Fruit fly (Drosophila melanogaster) whole organism, embryonic: Measurements from ENCODE around the gene Nle.

ENCODE experiments used
- BtbVII ChIP-seq: fragments of 200-800 bp; sonication (Bioruptor generic); optimal IDR thresholded peaks from 3 replicates; lab custom pipeline; 2017; ENCODE audit warnings: missing biosample characterization, mild to moderate bottlenecking, missing genetic modification characterization
- CG1024 ChIP-seq: fragments of 200-800 bp; sonication (Bioruptor generic); IDR thresholded peaks from 2 replicates; pipeline ENCODE4 v1.3.6; 2022; ENCODE audit warnings: missing biosample characterization, missing genetic modification characterization
- CG11695 ChIP-seq: fragments of 200-800 bp; sonication (Bioruptor generic); IDR thresholded peaks from 3 replicates; pipeline ENCODE4 v1.3.6; 2022; ENCODE audit warnings: missing biosample characterization, missing genetic modification characterization
- CG12744 ChIP-seq: fragments of 200-800 bp; sonication (Bioruptor generic); optimal IDR thresholded peaks from 2 replicates; lab custom pipeline; 2016; ENCODE audit warnings: missing biosample characterization, missing genetic modification characterization
- CG13123 ChIP-seq: fragments of 200-800 bp; sonication (Bioruptor generic); optimal IDR thresholded peaks from 2 replicates; lab custom pipeline; 2016; ENCODE audit warnings: missing biosample characterization, missing genetic modification characterization
- CG13894 ChIP-seq: fragments of 200-800 bp; sonication (Bioruptor generic); optimal IDR thresholded peaks from 3 replicates; lab custom pipeline; 2018; ENCODE audit warnings: missing biosample characterization, mild to moderate bottlenecking, missing genetic modification characterization, moderate library complexity
- CG15479 ChIP-seq: fragments of 200-800 bp; sonication (Bioruptor generic); optimal IDR thresholded peaks from 3 replicates; lab custom pipeline; 2019; ENCODE audit warnings: missing biosample characterization, mild to moderate bottlenecking, missing genetic modification characterization, moderate library complexity
- CG15514 ChIP-seq: fragments of 200-800 bp; sonication (Bioruptor generic); optimal IDR thresholded peaks from 3 replicates; lab custom pipeline; 2017; ENCODE audit warnings: missing biosample characterization, missing genetic modification characterization, mild to moderate bottlenecking, moderate library complexity, missing genetic modification reagents
- CG15696 ChIP-seq: fragments of 200-800 bp; sonication (Bioruptor generic); optimal IDR thresholded peaks from 2 replicates; lab custom pipeline; 2019; ENCODE audit warnings: missing biosample characterization, mild to moderate bottlenecking, missing genetic modification characterization, moderate library complexity
- CG16779 ChIP-seq: fragments of 200-800 bp; sonication (Bioruptor generic); IDR thresholded peaks from 2 replicates; pipeline ENCODE4 v1.3.6; 2022; ENCODE audit warnings: missing biosample characterization, missing genetic modification characterization
- CG17829 ChIP-seq: fragments of 200-800 bp; optimal IDR thresholded peaks from 2 replicates; lab custom pipeline; 2019; ENCODE audit warnings: missing biosample characterization, mild to moderate bottlenecking, missing genetic modification characterization, moderate library complexity
- CG1792 ChIP-seq: fragments of 200-800 bp; sonication (Bioruptor generic); optimal IDR thresholded peaks from 2 replicates; lab custom pipeline; 2016; ENCODE audit warnings: missing biosample characterization, missing genetic modification characterization
- CG18262 ChIP-seq: fragments of 200-800 bp; optimal IDR thresholded peaks from 3 replicates; lab custom pipeline; 2019; ENCODE audit warnings: missing biosample characterization, mild to moderate bottlenecking, missing genetic modification characterization, moderate library complexity
- CG2120 ChIP-seq: fragments of 200-800 bp; sonication (Bioruptor generic); optimal IDR thresholded peaks from 3 replicates; lab custom pipeline; 2016; ENCODE audit warnings: missing biosample characterization, missing genetic modification characterization
- CG31388 ChIP-seq: fragments of 200-800 bp; sonication (Bioruptor generic); optimal IDR thresholded peaks from 2 replicates; lab custom pipeline; 2016; ENCODE audit warnings: missing biosample characterization, missing genetic modification characterization
- CG32767 ChIP-seq: fragments of 200-800 bp; sonication (Bioruptor generic); IDR thresholded peaks from 2 replicates; pipeline ENCODE4 v1.3.6; 2022; ENCODE audit warnings: missing biosample characterization, missing genetic modification characterization
- CG4854 ChIP-seq: fragments of 200-800 bp; sonication (Bioruptor generic); optimal IDR thresholded peaks from 2 replicates; lab custom pipeline; 2016; ENCODE audit warnings: missing biosample characterization, missing genetic modification characterization, inconsistent platforms
- CG5180 ChIP-seq: fragments of 200-800 bp; sonication (Bioruptor generic); optimal IDR thresholded peaks from 3 replicates; lab custom pipeline; 2017; ENCODE audit warnings: missing biosample characterization, missing genetic modification characterization, mild to moderate bottlenecking, moderate library complexity, missing genetic modification reagents
- CG6765 ChIP-seq: fragments of 200-800 bp; sonication (Bioruptor generic); optimal IDR thresholded peaks from 3 replicates; lab custom pipeline; 2017; ENCODE audit warnings: missing biosample characterization, mild to moderate bottlenecking, missing genetic modification characterization
- CG8924 ChIP-seq: fragments of 200-800 bp; optimal IDR thresholded peaks from 3 replicates; lab custom pipeline; 2019; ENCODE audit warnings: missing biosample characterization, mild to moderate bottlenecking, missing genetic modification characterization, moderate library complexity
- CG9727 ChIP-seq: fragments of 200-800 bp; sonication (Bioruptor generic); optimal IDR thresholded peaks from 3 replicates; lab custom pipeline; 2017; ENCODE audit warnings: missing biosample characterization, mild to moderate bottlenecking, missing genetic modification characterization
- CG9797 ChIP-seq: fragments of 200-800 bp; sonication (Bioruptor generic); optimal IDR thresholded peaks from 3 replicates; lab custom pipeline; 2018; ENCODE audit warnings: missing biosample characterization, mild to moderate bottlenecking, missing genetic modification characterization
- Camta ChIP-seq: fragments of 200-800 bp; sonication (Bioruptor generic); optimal IDR thresholded peaks from 2 replicates; lab custom pipeline; 2016; ENCODE audit warnings: missing biosample characterization, missing genetic modification characterization
- Doc3 ChIP-seq: fragments of 200-800 bp; sonication (Bioruptor generic); IDR thresholded peaks from 3 replicates; pipeline ENCODE4 v1.3.6; 2022; ENCODE audit warnings: missing biosample characterization, missing genetic modification characterization; ENCODE audit not compliant: partially characterized antibody
- Ets65A ChIP-seq: fragments of 200-800 bp; sonication (Bioruptor generic); peaks from one replicate; lab custom pipeline; 2016; ENCODE audit warnings: missing biosample characterization, missing genetic modification characterization
- Gug ChIP-seq: fragments of 200-800 bp; sonication (Bioruptor generic); IDR thresholded peaks from 4 replicates; pipeline ENCODE4 v1.3.6; 2022; ENCODE audit warnings: missing biosample characterization, missing genetic modification characterization
- H15 ChIP-seq: fragments of 200-800 bp; sonication (Bioruptor generic); IDR thresholded peaks from 3 replicates; pipeline ENCODE4 v1.3.6; 2022; ENCODE audit warnings: missing biosample characterization, missing genetic modification characterization
- MESR4 ChIP-seq: fragments of 200-800 bp; sonication (Bioruptor generic); optimal IDR thresholded peaks from 2 replicates; lab custom pipeline; 2018; ENCODE audit warnings: missing biosample characterization, mild to moderate bottlenecking, missing genetic modification characterization, moderate library complexity
- Meics ChIP-seq: fragments of 200-800 bp; sonication (Bioruptor generic); optimal IDR thresholded peaks from 2 replicates; lab custom pipeline; 2017; ENCODE audit warnings: missing biosample characterization, mild to moderate bottlenecking, missing genetic modification characterization
- Mes4 ChIP-seq: fragments of 200-800 bp; sonication (Bioruptor generic); optimal IDR thresholded peaks from 2 replicates; lab custom pipeline; 2016; ENCODE audit warnings: missing biosample characterization, missing genetic modification characterization
- Myb ChIP-seq: fragments of 200-800 bp; sonication (Bioruptor generic); optimal IDR thresholded peaks from 2 replicates; lab custom pipeline; 2016; ENCODE audit warnings: missing biosample characterization, missing genetic modification characterization
- Oli ChIP-seq: fragments of 200-800 bp; sonication (Bioruptor generic); optimal IDR thresholded peaks from 2 replicates; lab custom pipeline; 2018; ENCODE audit warnings: missing biosample characterization, mild to moderate bottlenecking, missing genetic modification characterization, moderate library complexity
- Pdp1 ChIP-seq, 2 experiments: fragments of 200-800 bp; sonication (Bioruptor generic); optimal IDR thresholded peaks; 3 replicates each; lab custom pipeline; 2016; ENCODE audit warnings: missing biosample characterization in 2 of 2, missing genetic modification characterization in 2 of 2, mild to moderate bottlenecking in 1 of 2, moderate library complexity in 1 of 2
- Ptx1 ChIP-seq: fragments of 200-800 bp; sonication (Bioruptor generic); IDR thresholded peaks from 2 replicates; pipeline ENCODE4 v1.3.6; 2022; ENCODE audit warnings: missing biosample characterization, missing genetic modification characterization
- cad ChIP-seq: fragments of >200 bp; optimal IDR thresholded peaks from 2 replicates; lab custom pipeline; 2017; ENCODE audit warnings: missing biosample characterization, missing genetic modification characterization
- corto ChIP-seq: fragments of 200-800 bp; sonication (Bioruptor generic); optimal IDR thresholded peaks from 2 replicates; lab custom pipeline; 2016; ENCODE audit warnings: missing biosample characterization, mild to moderate bottlenecking, missing genetic modification characterization, moderate library complexity
- en ChIP-seq: fragments of 200-800 bp; sonication (Bioruptor generic); optimal IDR thresholded peaks from 2 replicates; lab custom pipeline; 2016; ENCODE audit warnings: missing biosample characterization, missing genetic modification characterization
- gsb ChIP-seq: fragments of 200-800 bp; sonication (Bioruptor generic); IDR thresholded peaks from 2 replicates; pipeline ENCODE4 v1.3.6; 2022; ENCODE audit warnings: missing biosample characterization, missing genetic modification characterization
- ham ChIP-seq: fragments of 200-800 bp; sonication (Bioruptor generic); IDR thresholded peaks from 2 replicates; pipeline ENCODE4 v1.3.6; 2022; ENCODE audit warnings: missing biosample characterization, missing genetic modification characterization
- lov ChIP-seq, 2 experiments: fragments of 200-800 bp in 1 of 2; fragments of >200 bp in 1 of 2; sonication (Bioruptor generic) in 1 of 2; IDR thresholded peaks in 1 of 2; optimal IDR thresholded peaks in 1 of 2; 2 replicates in 1 of 2; 3 replicates in 1 of 2; pipeline versions ENCODE4 v1.3.6 to Lab custom; 2017 to 2022; ENCODE audit warnings: missing biosample characterization in 1 of 2, missing genetic modification characterization in 1 of 2
- prd ChIP-seq, 3 experiments: fragments of >200 bp in 2 of 3; fragments of 200-800 bp in 1 of 3; sonication (Bioruptor generic) in 1 of 3; optimal IDR thresholded peaks in 2 of 3; IDR thresholded peaks in 1 of 3; 2 replicates in 2 of 3; 3 replicates in 1 of 3; pipeline versions ENCODE4 v1.3.6 to Lab custom; 2017 to 2022; ENCODE audit warnings: missing biosample characterization in 1 of 3, missing genetic modification characterization in 1 of 3
- ro ChIP-seq: fragments of 200-800 bp; sonication (Bioruptor generic); IDR thresholded peaks from 2 replicates; pipeline ENCODE4 v1.3.6; 2022; ENCODE audit warnings: missing biosample characterization, missing genetic modification characterization
- shn ChIP-seq: fragments of 200-800 bp; sonication (Bioruptor generic); optimal IDR thresholded peaks from 3 replicates; lab custom pipeline; 2016; ENCODE audit warnings: missing biosample characterization, missing genetic modification characterization
- slbo ChIP-seq: fragments of 200-800 bp; sonication (Bioruptor generic); IDR thresholded peaks from 2 replicates; pipeline ENCODE4 v1.3.6; 2022; ENCODE audit warnings: missing biosample characterization, missing genetic modification characterization
- tll ChIP-seq, 2 experiments: fragments of 200-800 bp in 1 of 2; fragments of >200 bp in 1 of 2; sonication (Bioruptor generic) in 1 of 2; optimal IDR thresholded peaks; 2 replicates each; lab custom pipeline; 2017 to 2019; ENCODE audit warnings: missing biosample characterization in 2 of 2, missing genetic modification characterization in 2 of 2, mild to moderate bottlenecking in 1 of 2, moderate library complexity in 1 of 2
- trh ChIP-seq: fragments of 200-800 bp; sonication (Bioruptor generic); optimal IDR thresholded peaks from 2 replicates; lab custom pipeline; 2016; ENCODE audit warnings: missing biosample characterization, missing genetic modification characterization
- usp ChIP-seq: fragments of >200 bp; optimal IDR thresholded peaks from 2 replicates; lab custom pipeline; 2017; ENCODE audit warnings: missing biosample characterization, missing genetic modification characterization
- z ChIP-seq: fragments of 200-800 bp; sonication (Bioruptor generic); IDR thresholded peaks from 3 replicates; pipeline ENCODE4 v1.3.6; 2022; ENCODE audit warnings: missing biosample characterization, missing genetic modification characterization

Nle gene

dm6 chr2L:520331-521000 is 47.5 kb downstream of the Nle start (continued):
- TF ChIP-seq CG13894 (tag; lab: Kevin White, UChicago) (no peak), CG11695 (peak; percentile 87), slbo (GFP tag; lab: Robert Waterston, UW) (peak; percentile 62), CG15479 (GFP tag; lab: Kevin White, UChicago) (no peak), CG16779 (GFP tag; lab: Robert Waterston, UW) (0 out of 2 replicates have a peak, but pooled peaks have one; percentile 59), CG1792 (GFP tag; lab: Kevin White, UChicago) (peak; percentile 57), en (GFP tag; lab: Kevin White, UChicago) (peak; percentile 88), CG17829 (tag; lab: Kevin White, UChicago) (peak; percentile 83), usp (GFP tag; lab: Kevin White, UChicago) (no peak), gsb (GFP tag; lab: Robert Waterston, UW) (peak; percentile 22; the same call in 1 of the 2 replicates), z (peak; percentile 48; the same call in 1 of the 3 replicates), Pdp1 (GFP tag; optimal IDR thresholded peaks at IDR 0.05; lab: Kevin White, UChicago) (peak; percentile 85 to 99), Oli (tag; lab: Kevin White, UChicago) (peak; percentile 93), corto (GFP tag; lab: Kevin White, UChicago) (no peak), ham (GFP tag; lab: Robert Waterston, UW) (no peak), Mes4 (GFP tag; lab: Kevin White, UChicago) (peak; percentile 82), Camta (peak; percentile 88), Meics (peak; percentile 39), Doc3 (no peak), Ptx1 (GFP tag; lab: Robert Waterston, UW) (peak; percentile 88), CG8924 (tag; lab: Kevin White, UChicago) (peak; percentile 92), CG1024 (GFP tag; lab: Robert Waterston, UW) (peak; percentile 81), Ets65A (GFP tag; lab: Kevin White, UChicago) (peak; percentile 92), Myb (GFP tag; lab: Kevin White, UChicago) (peak; percentile 63), CG15696 (peak; percentile 68), CG6765 (no peak), MESR4 (GFP tag; lab: Kevin White, UChicago) (peak; percentile 26), BtbVII (GFP tag; lab: Kevin White, UChicago) (peak; percentile 54), Gug (peak; percentile 41; the same call in 2 of the 4 replicates), CG18262 (tag; lab: Kevin White, UChicago) (peak; percentile 91), trh (GFP tag; lab: Kevin White, UChicago) (peak; percentile 79), CG12744 (GFP tag; lab: Kevin White, UChicago) (peak; percentile 81), CG2120 (GFP tag; lab: Kevin White, UChicago) (peak; percentile 38), shn (GFP tag; lab: Kevin White, UChicago) (peak; percentile 70), CG15514 (GFP tag; lab: Kevin White, UChicago) (peak; percentile 41), CG32767 (peak; percentile 80), CG13123 (GFP tag; lab: Kevin White, UChicago) (peak; percentile 55), ro (GFP tag; lab: Robert Waterston, UW) (peak; percentile 78; the same call in 1 of the 2 replicates), CG4854 (GFP tag; lab: Kevin White, UChicago) (peak; percentile 79), cad (GFP tag; lab: Kevin White, UChicago) (no peak), prd (optimal IDR thresholded peaks at IDR 0.05; lab: Kevin White, UChicago) (no peak), prd (GFP tag; IDR thresholded peaks at IDR 0.05; lab: Robert Waterston, UW) (peak; percentile 87), CG31388 (peak; percentile 49), tll (GFP tag; optimal IDR thresholded peaks at IDR 0.05; lab: Kevin White, UChicago) (no peak), CG9797 (GFP tag; lab: Kevin White, UChicago) (no peak), H15 (GFP tag; lab: Robert Waterston, UW) (peak; percentile 80; the same call in 2 of the 3 replicates), CG9727 (GFP tag; lab: Kevin White, UChicago) (peak; percentile 90), CG5180 (GFP tag; lab: Kevin White, UChicago) (peak; percentile 52), lov (optimal IDR thresholded peaks at IDR 0.05; lab: Kevin White, UChicago) (no peak), lov (GFP tag; IDR thresholded peaks at IDR 0.05; lab: Robert Waterston, UW) (peak; percentile 74; the same call in 2 of the 3 replicates)
